Worm (Caenorhabditis elegans): Measurements from ENCODE around the gene Y75B8A.44.

DNA sequence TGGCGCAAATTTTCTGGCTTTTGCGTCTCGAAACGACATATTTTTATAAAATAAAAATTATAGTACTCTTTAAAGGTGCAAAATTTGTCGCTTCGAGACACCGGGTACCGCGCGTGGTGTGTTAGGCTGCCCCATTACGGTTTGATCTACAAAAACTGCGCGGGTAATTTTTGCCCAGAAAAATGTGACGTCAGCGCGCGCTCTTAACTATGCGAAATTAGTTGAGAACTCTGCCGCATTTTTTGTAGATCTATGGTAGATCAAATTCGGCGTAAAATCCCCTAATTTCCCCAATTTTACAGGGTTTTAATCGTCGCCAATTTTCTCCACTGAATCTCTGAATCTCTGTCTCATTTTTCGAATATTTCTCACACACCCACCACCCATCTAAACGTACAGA is 33.8 kb upstream of the Y75B8A.44 start, which contains the start of gene Y75B8A.8:
- TF ChIP-seq him-1 (tag; optimal IDR thresholded peaks at IDR 0.05) (no peak), dao-5 (tag; optimal IDR thresholded peaks at IDR 0.05) (no peak)
